Worm (Caenorhabditis elegans): ENCODE results near the gene wsp-1.

ce11 chrIV:8211747-8212146, 13.0 kb upstream of the wsp-1 start, which contains the start of gene C07G1.7:
- no peak for TF ChIP-seq unc-62 (GFP tag; optimal IDR thresholded peaks at IDR 0.05)
- no peak for TF ChIP-seq nhr-28 (tag; optimal IDR thresholded peaks at IDR 0.05)
- no peak for TF ChIP-seq ham-2 (GFP tag; optimal IDR thresholded peaks at IDR 0.05)
- no peak for TF ChIP-seq ces-1 (GFP tag; optimal IDR thresholded peaks at IDR 0.05)
- no peak for TF ChIP-seq sptf-1 (tag; optimal IDR thresholded peaks at IDR 0.05)
